Worm (Caenorhabditis elegans) whole organism, L4/young adult: ENCODE measurements around the gene oig-5.

Experiments
- W03F9.2 ChIP-seq: fragments of 150-350 bp; optimal IDR thresholded peaks from 2 replicates; lab custom pipeline; 2014; ENCODE audit warnings: missing biosample characterization, missing genetic modification characterization
- dao-5 ChIP-seq: sonication (generic microtip); optimal IDR thresholded peaks from 2 replicates; lab custom pipeline; 2016; ENCODE audit warnings: missing genotype, missing genetic modification characterization, moderate library complexity, missing compliant biosample characterization
- him-1 ChIP-seq: sonication (generic microtip); optimal IDR thresholded peaks from 2 replicates; lab custom pipeline; 2016; ENCODE audit warnings: missing genotype, missing genetic modification reagents, missing genetic modification characterization, missing compliant biosample characterization

ce11 chrIV:14802316-14802715 lies 4.7 kb upstream of the oig-5 start, which contains the start of gene Y57G11C.1142:
- no peak for TF ChIP-seq him-1
- no peak for TF ChIP-seq dao-5 (tag; lab: Kevin White, UChicago)
- TF ChIP-seq W03F9.2 (tag; lab: Kevin White, UChicago), result no peak
